Fruit fly (Drosophila melanogaster) whole organism, prepupa: ENCODE results near the gene CG4935.

ENCODE experiments used
- Blimp-1 ChIP-seq: fragments of 200-800 bp; sonication (Bioruptor generic); optimal IDR thresholded peaks from 3 replicates; lab custom pipeline; 2017; ENCODE audit warnings: missing biosample characterization, missing genetic modification characterization, mild to moderate bottlenecking, moderate library complexity, missing genetic modification reagents
- CG10631 ChIP-seq: fragments of 200-800 bp; sonication (Bioruptor generic); optimal IDR thresholded peaks from 2 replicates; lab custom pipeline; 2016; ENCODE audit warnings: missing biosample characterization, missing genetic modification characterization
- CG10669 ChIP-seq: fragments of 200-800 bp; sonication (Bioruptor generic); optimal IDR thresholded peaks from 3 replicates; lab custom pipeline; 2018; ENCODE audit warnings: missing biosample characterization, mild to moderate bottlenecking, missing genetic modification characterization, moderate library complexity
- CG11294 ChIP-seq: fragments of 200-800 bp; sonication (Bioruptor generic); IDR thresholded peaks from 2 replicates; pipeline ENCODE4 v1.3.6; 2022; ENCODE audit warnings: missing biosample characterization, missing genetic modification characterization
- CG11902 ChIP-seq: fragments of 200-800 bp; sonication (Bioruptor generic); optimal IDR thresholded peaks from 3 replicates; lab custom pipeline; 2016; ENCODE audit warnings: missing biosample characterization, missing genetic modification characterization
- CG15336 ChIP-seq: fragments of 200-800 bp; sonication (Bioruptor generic); IDR thresholded peaks from 2 replicates; pipeline ENCODE4 v1.3.6; 2022; ENCODE audit warnings: missing biosample characterization, missing genetic modification characterization
- CG1621 ChIP-seq: fragments of 200-800 bp; sonication (Bioruptor generic); optimal IDR thresholded peaks from 3 replicates; lab custom pipeline; 2018; ENCODE audit warnings: missing biosample characterization, mild to moderate bottlenecking, missing genetic modification characterization
- CG16779 ChIP-seq: fragments of 200-800 bp; sonication (Bioruptor generic); optimal IDR thresholded peaks from 3 replicates; lab custom pipeline; 2017; ENCODE audit warnings: missing biosample characterization, mild to moderate bottlenecking, missing genetic modification characterization
- CG3032 ChIP-seq: fragments of 200-800 bp; optimal IDR thresholded peaks from 2 replicates; lab custom pipeline; 2019; ENCODE audit warnings: missing biosample characterization, mild to moderate bottlenecking, missing genetic modification characterization, moderate library complexity
- CG31627 ChIP-seq: fragments of 200-800 bp; sonication (Bioruptor generic); optimal IDR thresholded peaks from 3 replicates; lab custom pipeline; 2016; ENCODE audit warnings: missing biosample characterization, missing genetic modification characterization
- CG3919 ChIP-seq: fragments of 200-800 bp; sonication (Bioruptor generic); optimal IDR thresholded peaks from 3 replicates; lab custom pipeline; 2016; ENCODE audit warnings: missing biosample characterization, missing genetic modification characterization
- CG4318 ChIP-seq: fragments of 200-800 bp; sonication (Bioruptor generic); optimal IDR thresholded peaks from 3 replicates; lab custom pipeline; 2017; ENCODE audit warnings: missing biosample characterization, mild to moderate bottlenecking, missing genetic modification characterization
- CG6163 ChIP-seq: fragments of 200-800 bp; sonication (Bioruptor generic); IDR thresholded peaks from 3 replicates; pipeline ENCODE4 v1.3.6; 2022; ENCODE audit warnings: missing biosample characterization, missing genetic modification characterization
- CG6792 ChIP-seq: fragments of 200-800 bp; sonication (Bioruptor generic); optimal IDR thresholded peaks from 3 replicates; lab custom pipeline; 2016; ENCODE audit warnings: missing biosample characterization, missing genetic modification characterization
- CG7368 ChIP-seq: fragments of 200-800 bp; sonication (Bioruptor generic); optimal IDR thresholded peaks from 3 replicates; lab custom pipeline; 2016; ENCODE audit warnings: missing biosample characterization, missing genetic modification characterization
- CG8119 ChIP-seq: fragments of 200-800 bp; sonication (Bioruptor generic); IDR thresholded peaks from 3 replicates; pipeline ENCODE4 v1.3.6; 2022; ENCODE audit warnings: missing biosample characterization, missing genetic modification characterization
- CG8319 ChIP-seq: fragments of 200-800 bp; sonication (Bioruptor generic); optimal IDR thresholded peaks from 3 replicates; lab custom pipeline; 2016; ENCODE audit warnings: missing biosample characterization, missing genetic modification characterization
- CG8632 ChIP-seq: fragments of 200-800 bp; sonication (Bioruptor generic); optimal IDR thresholded peaks from 3 replicates; lab custom pipeline; 2016; ENCODE audit warnings: missing biosample characterization, missing genetic modification characterization
- CG9139 ChIP-seq: fragments of 200-800 bp; sonication (Bioruptor generic); optimal IDR thresholded peaks from 3 replicates; lab custom pipeline; 2017; ENCODE audit warnings: missing biosample characterization, mild to moderate bottlenecking, missing genetic modification characterization
- Eip75B ChIP-seq: fragments of 200-800 bp; sonication (Bioruptor generic); optimal IDR thresholded peaks from 3 replicates; lab custom pipeline; 2016; ENCODE audit warnings: missing biosample characterization, missing genetic modification characterization
- Eip78C ChIP-seq: fragments of 200-800 bp; sonication (Bioruptor generic); peaks from one replicate; lab custom pipeline; 2016; ENCODE audit warnings: missing biosample characterization, missing genetic modification characterization
- Eip93F ChIP-seq: fragments of 200-800 bp; sonication (Bioruptor generic); optimal IDR thresholded peaks from 2 replicates; lab custom pipeline; 2016; ENCODE audit warnings: missing biosample characterization, mild to moderate bottlenecking, missing genetic modification characterization
- Ets21C ChIP-seq: fragments of 200-800 bp; sonication (Bioruptor generic); optimal IDR thresholded peaks from 3 replicates; lab custom pipeline; 2016; ENCODE audit warnings: missing biosample characterization, missing genetic modification characterization
- Ets96B ChIP-seq: fragments of 200-800 bp; optimal IDR thresholded peaks from 2 replicates; lab custom pipeline; 2019; ENCODE audit warnings: missing biosample characterization, mild to moderate bottlenecking, missing genetic modification characterization, moderate library complexity
- Gug ChIP-seq: fragments of 200-800 bp; sonication (Bioruptor generic); IDR thresholded peaks from 2 replicates; pipeline ENCODE4 v1.3.6; 2022; ENCODE audit warnings: missing biosample characterization, missing genetic modification characterization
- Hr38 ChIP-seq: sonication (Bioruptor generic); optimal IDR thresholded peaks from 2 replicates; lab custom pipeline; 2016; ENCODE audit warnings: missing biosample characterization, missing genetic modification characterization
- Hr39 ChIP-seq: fragments of 200-800 bp; sonication (Bioruptor generic); optimal IDR thresholded peaks from 2 replicates; lab custom pipeline; 2016; ENCODE audit warnings: missing biosample characterization, missing genetic modification characterization
- Hr4 ChIP-seq: fragments of 200-800 bp; sonication (Bioruptor generic); optimal IDR thresholded peaks from 3 replicates; lab custom pipeline; 2016; ENCODE audit warnings: missing biosample characterization, missing genetic modification characterization
- Met ChIP-seq: fragments of 200-800 bp; sonication (Bioruptor generic); optimal IDR thresholded peaks from 3 replicates; lab custom pipeline; 2016; ENCODE audit warnings: missing biosample characterization, missing genetic modification characterization
- OdsH ChIP-seq: fragments of 200-800 bp; sonication (Bioruptor generic); optimal IDR thresholded peaks from 3 replicates; lab custom pipeline; 2016; ENCODE audit warnings: missing biosample characterization, missing genetic modification characterization
- Smox ChIP-seq: fragments of 200-800 bp; sonication (Bioruptor generic); optimal IDR thresholded peaks from 3 replicates; lab custom pipeline; 2016; ENCODE audit warnings: missing biosample characterization, missing genetic modification characterization
- Sox14 ChIP-seq: fragments of 200-800 bp; sonication (Bioruptor generic); optimal IDR thresholded peaks from 3 replicates; lab custom pipeline; 2016; ENCODE audit warnings: missing biosample characterization, missing genetic modification characterization
- Sox15 ChIP-seq: fragments of 200-800 bp; sonication (Bioruptor generic); optimal IDR thresholded peaks from 3 replicates; lab custom pipeline; 2016; ENCODE audit warnings: missing biosample characterization, missing genetic modification characterization
- achi ChIP-seq: fragments of 200-800 bp; sonication (Bioruptor generic); optimal IDR thresholded peaks from 3 replicates; lab custom pipeline; 2016; ENCODE audit warnings: missing biosample characterization, missing genetic modification characterization
- acj6 ChIP-seq: fragments of 200-800 bp; sonication (Bioruptor generic); optimal IDR thresholded peaks from 3 replicates; lab custom pipeline; 2016; ENCODE audit warnings: missing biosample characterization, missing genetic modification characterization
- dac ChIP-seq: fragments of 200-800 bp; sonication (Bioruptor generic); optimal IDR thresholded peaks from 2 replicates; lab custom pipeline; 2017; ENCODE audit warnings: missing biosample characterization, mild to moderate bottlenecking, missing genetic modification characterization
- eg ChIP-seq: fragments of 200-800 bp; sonication (Bioruptor generic); IDR thresholded peaks from 3 replicates; pipeline ENCODE4 v1.3.6; 2022; ENCODE audit warnings: missing biosample characterization, missing genetic modification characterization
- fd85E ChIP-seq: fragments of 200-800 bp; sonication (Bioruptor generic); optimal IDR thresholded peaks from 3 replicates; lab custom pipeline; 2016; ENCODE audit warnings: missing biosample characterization, missing genetic modification characterization
- fkh ChIP-seq: fragments of 200-800 bp; sonication (Bioruptor generic); optimal IDR thresholded peaks from 3 replicates; lab custom pipeline; 2017; ENCODE audit warnings: missing biosample characterization, mild to moderate bottlenecking, missing genetic modification characterization, moderate library complexity
- net ChIP-seq: fragments of 200-800 bp; sonication (Bioruptor generic); optimal IDR thresholded peaks from 3 replicates; lab custom pipeline; 2016; ENCODE audit warnings: missing biosample characterization, missing genetic modification characterization
- pdm3 ChIP-seq: fragments of 200-800 bp; sonication (Bioruptor generic); optimal IDR thresholded peaks from 3 replicates; lab custom pipeline; 2016; ENCODE audit warnings: missing biosample characterization, missing genetic modification characterization
- salr ChIP-seq, 2 experiments: fragments of 200-800 bp; sonication (Bioruptor generic); optimal IDR thresholded peaks; 3 replicates each; lab custom pipeline; 2016 to 2018; ENCODE audit warnings: missing biosample characterization in 2 of 2, missing genetic modification characterization in 2 of 2, mild to moderate bottlenecking in 1 of 2
- spab ChIP-seq: fragments of 200-800 bp; sonication (Bioruptor generic); optimal IDR thresholded peaks from 2 replicates; lab custom pipeline; 2017; ENCODE audit warnings: missing biosample characterization, mild to moderate bottlenecking, missing genetic modification characterization, missing genetic modification reagents
- svp ChIP-seq: fragments of 200-800 bp; sonication (Bioruptor generic); peaks from one replicate; lab custom pipeline; 2016; ENCODE audit warnings: missing biosample characterization, missing genetic modification characterization
- topi ChIP-seq: fragments of 200-800 bp; sonication (Bioruptor generic); optimal IDR thresholded peaks from 3 replicates; lab custom pipeline; 2016; ENCODE audit warnings: missing biosample characterization, missing genetic modification characterization
- vri ChIP-seq: fragments of 200-800 bp; sonication (Bioruptor generic); optimal IDR thresholded peaks from 3 replicates; lab custom pipeline; 2016; ENCODE audit warnings: missing biosample characterization, mild to moderate bottlenecking, missing genetic modification characterization

Gene CG4935

DNA sequence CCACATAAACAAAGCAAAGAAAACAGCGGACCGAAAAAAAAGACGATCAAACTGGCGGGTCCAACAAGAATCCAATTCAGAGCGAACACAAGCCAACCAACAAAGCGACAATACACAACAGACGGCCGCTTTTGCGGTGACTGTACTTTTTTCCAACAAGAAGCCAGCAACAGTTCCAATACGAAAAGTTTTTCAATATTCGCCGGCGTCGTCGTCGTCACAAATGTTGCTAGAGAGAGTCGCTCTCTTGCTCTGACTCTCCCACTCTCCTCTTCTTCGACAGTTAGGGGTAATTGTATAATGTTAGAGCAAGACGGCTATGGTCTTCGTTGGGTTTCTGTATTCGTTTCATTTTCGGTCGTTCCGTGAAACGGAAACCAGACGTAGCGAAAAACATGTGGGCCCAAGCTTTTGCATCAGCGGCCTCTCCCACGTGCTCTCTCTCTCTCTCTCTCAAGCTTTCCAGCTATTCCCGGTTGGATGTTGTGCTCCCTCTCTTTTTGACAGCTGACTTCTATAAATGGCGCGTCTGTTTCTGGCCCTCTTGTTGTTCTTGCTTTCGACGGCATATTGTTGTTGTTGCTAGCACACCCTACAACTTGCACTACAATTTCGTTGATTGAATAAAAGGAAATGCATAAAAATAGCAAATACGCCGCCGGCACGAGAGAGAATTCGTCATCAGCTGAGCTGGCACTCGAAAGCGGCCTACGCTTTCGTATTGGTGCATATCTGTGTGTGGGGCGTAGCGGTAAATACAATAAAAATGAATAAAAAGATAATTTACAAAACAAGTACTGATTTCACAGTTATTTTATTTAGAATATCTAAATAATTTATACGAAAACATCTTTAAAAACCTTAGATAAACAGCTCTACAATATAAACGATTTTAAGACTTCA lies 7.5 kb downstream of the CG4935 start (continued):
- TF ChIP-seq Sox14 (GFP tag; lab: Kevin White, UChicago) = no peak
- peak; percentile 52 for TF ChIP-seq Eip93F (GFP tag; lab: Kevin White, UChicago)
- peak; percentile 38 for TF ChIP-seq CG8632
- peak; percentile 67 for TF ChIP-seq Blimp-1 (GFP tag; lab: Kevin White, UChicago)
- TF ChIP-seq CG8119 = no peak
- TF ChIP-seq Sox15 (GFP tag; lab: Kevin White, UChicago) = no peak
- TF ChIP-seq CG9139 (GFP tag; lab: Kevin White, UChicago) = peak; percentile 80
- peak; percentile 73 for TF ChIP-seq topi (GFP tag; lab: Kevin White, UChicago)
- peak; percentile 91 for TF ChIP-seq fkh (GFP tag; lab: Kevin White, UChicago)
- TF ChIP-seq Ets21C (GFP tag; lab: Kevin White, UChicago) = no peak
- TF ChIP-seq, all 60 proteins: peak for 44

DNA sequence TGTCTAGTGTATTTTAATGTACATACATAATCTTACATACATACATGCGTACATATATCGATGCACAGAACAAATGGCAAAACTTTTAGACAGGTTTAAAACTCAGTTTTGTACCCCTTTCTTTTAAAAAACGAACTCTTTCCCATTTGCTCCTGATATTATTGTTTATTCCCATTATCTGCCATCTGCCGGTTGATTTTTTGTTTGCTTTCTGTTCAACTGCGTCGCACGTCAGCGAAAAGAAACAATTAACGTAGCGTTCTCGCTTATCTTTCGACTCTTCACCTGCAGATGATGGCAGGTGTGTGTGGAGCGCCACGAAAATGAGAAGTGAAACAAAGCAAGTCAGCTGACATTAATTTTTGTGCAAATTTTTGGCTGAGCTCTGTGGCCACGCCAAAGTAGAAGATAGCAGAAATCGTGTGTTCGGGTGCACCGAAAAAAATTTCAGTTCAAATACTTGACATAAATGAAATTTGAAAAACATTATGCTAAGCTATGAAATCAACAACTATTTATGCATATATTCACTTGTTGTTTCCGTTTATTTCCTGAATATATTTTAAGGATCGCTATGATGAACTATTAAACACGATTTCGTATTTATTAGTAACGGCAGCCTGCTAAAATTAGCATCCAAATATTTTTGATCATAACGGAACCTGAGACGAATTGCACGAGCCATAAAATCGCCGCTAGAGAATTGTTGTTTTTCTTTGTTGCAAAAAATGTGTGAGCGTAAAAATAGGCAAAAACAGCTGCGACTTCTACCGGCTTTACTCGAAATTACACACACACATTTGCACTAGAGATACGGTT lies 8.9 kb downstream of the CG4935 start:
- TF ChIP-seq vri (no peak), CG8119 (no peak), CG1621 (tag; lab: Kevin White, UChicago) (no peak), Met (GFP tag; lab: Kevin White, UChicago) (peak; percentile 15), Ets96B (tag; lab: Kevin White, UChicago) (no peak), salr (GFP tag; optimal IDR thresholded peaks at IDR 0.05; lab: Kevin White, UChicago) (no peak), Smox (no peak), pdm3 (GFP tag; lab: Kevin White, UChicago) (peak; percentile 13), fkh (GFP tag; lab: Kevin White, UChicago) (peak; percentile 50), CG11294 (GFP tag; lab: Robert Waterston, UW) (no peak), Eip75B (no peak), CG7368 (GFP tag; lab: Kevin White, UChicago) (no peak), fd85E (no peak), Sox15 (GFP tag; lab: Kevin White, UChicago) (no peak), Hr38 (GFP tag; lab: Kevin White, UChicago) (no peak), net (GFP tag; lab: Kevin White, UChicago) (no peak), Gug (no peak), svp (GFP tag; lab: Kevin White, UChicago) (no peak), achi (GFP tag; lab: Kevin White, UChicago) (peak; percentile 34), dac (no peak), Ets21C (GFP tag; lab: Kevin White, UChicago) (no peak), CG31627 (peak; percentile 41), spab (no peak), CG4318 (GFP tag; lab: Kevin White, UChicago) (no peak), CG11902 (GFP tag; lab: Kevin White, UChicago) (no peak), topi (GFP tag; lab: Kevin White, UChicago) (peak; percentile 41), CG10669 (GFP tag; lab: Kevin White, UChicago) (no peak), CG6792 (GFP tag; lab: Kevin White, UChicago) (no peak), CG8319 (GFP tag; lab: Kevin White, UChicago) (no peak), CG8632 (no peak), OdsH (GFP tag; lab: Kevin White, UChicago) (peak; percentile 30), CG3919 (GFP tag; lab: Kevin White, UChicago) (peak; percentile 8), Hr4 (peak; percentile 44), CG6163 (GFP tag; lab: Robert Waterston, UW) (no peak), Blimp-1 (GFP tag; lab: Kevin White, UChicago) (no peak), eg (GFP tag; lab: Robert Waterston, UW) (no peak), Sox14 (GFP tag; lab: Kevin White, UChicago) (no peak), acj6 (GFP tag; lab: Kevin White, UChicago) (peak; percentile 30), Hr39 (no peak), CG10631 (GFP tag; lab: Kevin White, UChicago) (peak; percentile 22), CG16779 (tag; lab: Kevin White, UChicago) (no peak), CG3032 (no peak), CG15336 (GFP tag; lab: Robert Waterston, UW) (no peak), CG9139 (GFP tag; lab: Kevin White, UChicago) (no peak), Eip78C (peak; percentile 53)
